Worm (Caenorhabditis elegans) whole organism, L4 larva: ENCODE results near the gene str-20.

Experiments
- F26F4.8 ChIP-seq: fragments of 200-800 bp; sonication (Bioruptor generic); conservative IDR thresholded peaks from 2 replicates; pipeline ENCODE4 v1.3.6; 2022; ENCODE audit warnings: missing genetic modification characterization, missing compliant biosample characterization
- F49E8.2 ChIP-seq: sonication (generic microtip); optimal IDR thresholded peaks from 2 replicates; lab custom pipeline; 2016; ENCODE audit warnings: missing compliant biosample characterization, mild to moderate bottlenecking, missing genetic modification characterization, borderline replicate concordance
- T26A8.4 ChIP-seq: fragments of 200-800 bp; sonication (Bioruptor generic); IDR thresholded peaks from 2 replicates; pipeline ENCODE4 v1.3.6; 2022; ENCODE audit warnings: missing genetic modification characterization, missing compliant biosample characterization
- Y5F2A.4 ChIP-seq: fragments of 200-800 bp; sonication (Bioruptor generic); optimal IDR thresholded peaks from 2 replicates; lab custom pipeline; 2018; ENCODE audit warnings: mild to moderate bottlenecking, missing genetic modification characterization, missing compliant biosample characterization
- ZK337.2 ChIP-seq: fragments of 200-800 bp; sonication (Bioruptor generic); IDR thresholded peaks from 2 replicates; pipeline ENCODE4 v1.3.6; 2022; ENCODE audit warnings: missing genetic modification reagents, missing genetic modification characterization, missing compliant biosample characterization
- ZK546.5 ChIP-seq, 2 experiments: sonication (generic microtip); optimal IDR thresholded peaks; 2 replicates each; lab custom pipeline; 2017; ENCODE audit warnings: missing biosample characterization in 2 of 2, missing genetic modification characterization in 2 of 2
- ceh-20 ChIP-seq: fragments of 200-800 bp; sonication (Bioruptor generic); IDR thresholded peaks from 2 replicates; pipeline ENCODE4 v1.3.6; 2022; ENCODE audit warnings: missing genetic modification reagents, missing genetic modification characterization, missing compliant biosample characterization
- ceh-28 ChIP-seq: fragments of 150-350 bp; optimal IDR thresholded peaks from 2 replicates; lab custom pipeline; 2014; ENCODE audit warnings: missing biosample characterization, missing genetic modification reagents, missing genetic modification characterization
- daf-12 ChIP-seq: fragments of 150-350 bp; optimal IDR thresholded peaks from 2 replicates; lab custom pipeline; 2014; ENCODE audit warnings: missing biosample characterization, missing genetic modification reagents, missing genetic modification characterization
- daf-16 ChIP-seq, 3 experiments: sonication (generic microtip); optimal IDR thresholded peaks; 2 replicates each; lab custom pipeline; 2016 to 2017; ENCODE audit warnings: missing genetic modification characterization in 3 of 3, missing genetic modification reagents in 3 of 3, mild to moderate bottlenecking in 2 of 3, missing compliant biosample characterization in 2 of 3, missing biosample characterization in 1 of 3, moderate library complexity in 1 of 3
- daf-19 ChIP-seq: fragments of 200-800 bp; sonication (Bioruptor generic); conservative IDR thresholded peaks from 2 replicates; pipeline ENCODE4 v1.3.6; 2022; ENCODE audit warnings: missing genetic modification characterization, missing compliant biosample characterization
- daf-8 ChIP-seq: fragments of 200-800 bp; sonication (Bioruptor generic); IDR thresholded peaks from 2 replicates; pipeline ENCODE4 v1.3.6; 2022; ENCODE audit warnings: missing genetic modification characterization, missing compliant biosample characterization
- dmd-6 ChIP-seq: fragments of 200-800 bp; sonication (Bioruptor generic); IDR thresholded peaks from 2 replicates; pipeline ENCODE4 v1.3.6; 2022; ENCODE audit warnings: missing genetic modification reagents, missing genetic modification characterization, missing compliant biosample characterization
- dmd-8 ChIP-seq: fragments of 200-800 bp; sonication (Bioruptor generic); IDR thresholded peaks from 2 replicates; pipeline ENCODE4 v1.3.6; 2022; ENCODE audit warnings: missing genetic modification characterization, missing compliant biosample characterization
- dmd-9 ChIP-seq: fragments of 200-800 bp; sonication (Bioruptor generic); IDR thresholded peaks from 2 replicates; pipeline ENCODE4 v1.3.6; 2022; ENCODE audit warnings: missing genetic modification reagents, missing genetic modification characterization, missing compliant biosample characterization
- duxl-1 ChIP-seq: sonication (generic microtip); optimal IDR thresholded peaks from 2 replicates; lab custom pipeline; 2016; ENCODE audit warnings: mild to moderate bottlenecking, missing genetic modification characterization, moderate library complexity, missing compliant biosample characterization; ENCODE audit not compliant: poor library complexity
- fos-1 ChIP-seq: fragments of 150-350 bp; optimal IDR thresholded peaks from 2 replicates; lab custom pipeline; 2014; ENCODE audit warnings: missing biosample characterization, missing genetic modification characterization
- lin-29 ChIP-seq: fragments of 200-800 bp; sonication (Bioruptor generic); IDR thresholded peaks from 2 replicates; pipeline ENCODE4 v1.3.6; 2022; ENCODE audit warnings: missing genetic modification reagents, missing genetic modification characterization, missing compliant biosample characterization
- lin-38 ChIP-seq: fragments of 200-800 bp; sonication (Bioruptor generic); IDR thresholded peaks from 2 replicates; pipeline ENCODE4 v1.3.6; 2022; ENCODE audit warnings: missing genetic modification reagents, missing genetic modification characterization, missing compliant biosample characterization
- lir-3 ChIP-seq: sonication (generic microtip); optimal IDR thresholded peaks from 2 replicates; lab custom pipeline; 2016; ENCODE audit warnings: mild to moderate bottlenecking, missing genetic modification characterization, missing compliant biosample characterization
- lsy-2 ChIP-seq, 2 experiments: fragments of 150-350 bp in 1 of 2; sonication (generic microtip) in 1 of 2; optimal IDR thresholded peaks; 2 replicates each; lab custom pipeline; 2014 to 2017; ENCODE audit warnings: missing biosample characterization in 2 of 2, missing genetic modification characterization in 2 of 2
- madf-5 ChIP-seq, 2 experiments: fragments of 200-800 bp; sonication (Bioruptor generic); IDR thresholded peaks; 2 replicates each; pipeline ENCODE4 v1.3.6; 2022; ENCODE audit warnings: missing compliant biosample characterization in 2 of 2, missing genetic modification characterization in 2 of 2
- madf-9 ChIP-seq: fragments of 200-800 bp; sonication (Bioruptor generic); conservative IDR thresholded peaks from 2 replicates; pipeline ENCODE4 v1.3.6; 2022; ENCODE audit warnings: missing genetic modification reagents, missing genetic modification characterization, missing compliant biosample characterization
- mep-1 ChIP-seq: fragments of 150-350 bp; sonication (generic microtip); optimal IDR thresholded peaks from 3 replicates; lab custom pipeline; 2014; ENCODE audit warnings: missing biosample characterization, missing genetic modification characterization
- mes-2 ChIP-seq: sonication (generic microtip); optimal IDR thresholded peaks from 2 replicates; lab custom pipeline; 2016; ENCODE audit warnings: missing genotype, mild to moderate bottlenecking, missing genetic modification characterization, missing compliant biosample characterization; ENCODE audit not compliant: poor library complexity, severe bottlenecking
- nhr-10 ChIP-seq: fragments of 150-350 bp; optimal IDR thresholded peaks from 2 replicates; lab custom pipeline; 2014; ENCODE audit warnings: missing biosample characterization, missing genetic modification characterization
- nhr-102 ChIP-seq: sonication (generic microtip); optimal IDR thresholded peaks from 2 replicates; lab custom pipeline; 2016; ENCODE audit warnings: mild to moderate bottlenecking, missing genetic modification characterization, moderate library complexity, missing compliant biosample characterization
- nhr-111 ChIP-seq: fragments of 200-800 bp; sonication (Bioruptor generic); optimal IDR thresholded peaks from 2 replicates; lab custom pipeline; 2018; ENCODE audit warnings: mild to moderate bottlenecking, missing genetic modification characterization, missing compliant biosample characterization
- nhr-25 ChIP-seq: sonication (generic microtip); optimal IDR thresholded peaks from 2 replicates; lab custom pipeline; 2017; ENCODE audit warnings: missing genetic modification characterization, mild to moderate bottlenecking, missing compliant biosample characterization, antibody characterized with exemption, moderate library complexity, borderline replicate concordance; ENCODE audit not compliant: insufficient read depth
- nhr-41 ChIP-seq: fragments of 200-800 bp; sonication (Bioruptor generic); IDR thresholded peaks from 2 replicates; pipeline ENCODE4 v1.3.6; 2022; ENCODE audit warnings: missing genetic modification reagents, missing genetic modification characterization, missing compliant biosample characterization
- nhr-42 ChIP-seq: fragments of 200-800 bp; sonication (Bioruptor generic); IDR thresholded peaks from 2 replicates; pipeline ENCODE4 v1.3.6; 2022; ENCODE audit warnings: missing genetic modification characterization, missing compliant biosample characterization
- nhr-76 ChIP-seq: fragments of 150-350 bp; optimal IDR thresholded peaks from 2 replicates; lab custom pipeline; 2014; ENCODE audit warnings: missing biosample characterization, missing genetic modification characterization
- pha-4 ChIP-seq, 2 experiments: fragments of 150-350 bp in 1 of 2; fragments of 200-800 bp in 1 of 2; sonication (Bioruptor generic) in 1 of 2; IDR thresholded peaks in 1 of 2; optimal IDR thresholded peaks in 1 of 2; 2 replicates each; pipeline versions ENCODE4 v1.3.6 to Lab custom; 2014 to 2022; ENCODE audit warnings: missing genetic modification characterization in 2 of 2, missing genetic modification reagents in 2 of 2, missing biosample characterization in 1 of 2, missing compliant biosample characterization in 1 of 2
- pqm-1 ChIP-seq: sonication (generic microtip); optimal IDR thresholded peaks from 2 replicates; lab custom pipeline; 2017; ENCODE audit warnings: missing biosample characterization, missing genetic modification characterization
- saeg-2 ChIP-seq: fragments of 200-800 bp; sonication (Bioruptor generic); IDR thresholded peaks from 2 replicates; pipeline ENCODE4 v1.3.6; 2022; ENCODE audit warnings: missing genetic modification reagents, missing genetic modification characterization, missing compliant biosample characterization
- set-16 ChIP-seq: fragments of 200-800 bp; sonication (Bioruptor generic); IDR thresholded peaks from 2 replicates; pipeline ENCODE4 v1.3.6; 2022; ENCODE audit warnings: missing genetic modification reagents, missing genetic modification characterization, missing compliant biosample characterization
- snpc-1.2 ChIP-seq: fragments of 200-800 bp; sonication (Bioruptor generic); IDR thresholded peaks from 2 replicates; pipeline ENCODE4 v1.3.6; 2022; ENCODE audit warnings: missing genetic modification reagents, missing genetic modification characterization, missing compliant biosample characterization
- snpc-4 ChIP-seq: fragments of 150-350 bp; optimal IDR thresholded peaks from 2 replicates; lab custom pipeline; 2014; ENCODE audit warnings: missing biosample characterization, missing genetic modification characterization
- tag-97 ChIP-seq: fragments of 200-800 bp; sonication (Bioruptor generic); IDR thresholded peaks from 2 replicates; pipeline ENCODE4 v1.3.6; 2022; ENCODE audit warnings: missing genetic modification characterization, missing compliant biosample characterization
- vab-7 ChIP-seq: fragments of 200-800 bp; sonication (Bioruptor generic); IDR thresholded peaks from 2 replicates; pipeline ENCODE4 v1.3.6; 2022; ENCODE audit warnings: missing genetic modification reagents, missing genetic modification characterization, missing compliant biosample characterization
- zag-1 ChIP-seq: fragments of 150-350 bp; optimal IDR thresholded peaks from 2 replicates; lab custom pipeline; 2014; ENCODE audit warnings: missing biosample characterization, missing genetic modification characterization
- zfp-3 ChIP-seq: fragments of 200-800 bp; sonication (Bioruptor generic); conservative IDR thresholded peaks from 2 replicates; pipeline ENCODE4 v1.3.6; 2022; ENCODE audit warnings: missing genetic modification reagents, missing genetic modification characterization, missing compliant biosample characterization
- zip-2 ChIP-seq: fragments of 150-350 bp; optimal IDR thresholded peaks from 2 replicates; lab custom pipeline; 2014; ENCODE audit warnings: missing biosample characterization, missing genetic modification characterization
- ztf-7 ChIP-seq: fragments of 150-350 bp; optimal IDR thresholded peaks from 2 replicates; lab custom pipeline; 2014; ENCODE audit warnings: missing biosample characterization, missing genetic modification characterization

Gene str-20

DNA sequence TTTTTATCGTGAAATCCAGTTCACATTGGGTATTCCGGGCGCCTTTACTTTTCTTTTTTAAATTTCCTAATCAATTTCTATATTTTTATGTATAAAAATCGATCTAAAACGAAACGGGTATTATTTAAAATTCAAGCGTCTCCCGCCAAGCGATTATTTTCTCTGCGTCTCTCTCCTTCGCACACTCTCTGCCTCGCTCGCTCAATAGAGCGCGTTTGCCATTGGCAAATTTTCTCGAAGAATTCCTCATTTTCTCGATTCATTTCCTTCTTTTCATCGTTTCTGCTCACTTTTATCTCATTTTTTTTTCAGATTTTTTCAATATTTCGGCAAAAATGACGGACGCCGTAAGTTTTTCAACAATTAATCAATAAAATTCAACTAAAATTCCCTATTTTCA lies 17.0 kb downstream of the str-20 start, which contains the start of gene sti-1 (continued):
- no peak for TF ChIP-seq zag-1 (tag; lab: Kevin White, UChicago)
- peak; percentile 63; the same call in 1 of the 2 replicates for TF ChIP-seq pha-4 (GFP tag; IDR thresholded peaks at IDR 0.05; lab: Robert Waterston, UW)
- peak; percentile 52 for TF ChIP-seq pha-4 (tag; optimal IDR thresholded peaks at IDR 0.05; lab: Kevin White, UChicago)
- peak; percentile 69 for TF ChIP-seq nhr-25 (tag; lab: Kevin White, UChicago)
- no peak for TF ChIP-seq lir-3 (tag; lab: Kevin White, UChicago)
- TF ChIP-seq ZK546.5 (tag; optimal IDR thresholded peaks at IDR 0.05; lab: Kevin White, UChicago), result no peak
- TF ChIP-seq nhr-41 (GFP tag; lab: Robert Waterston, UW), result no peak
- TF ChIP-seq ZK337.2, result no peak
- peak; percentile 69; the same call in 1 of the 2 replicates for TF ChIP-seq nhr-42 (GFP tag; lab: Robert Waterston, UW)

DNA sequence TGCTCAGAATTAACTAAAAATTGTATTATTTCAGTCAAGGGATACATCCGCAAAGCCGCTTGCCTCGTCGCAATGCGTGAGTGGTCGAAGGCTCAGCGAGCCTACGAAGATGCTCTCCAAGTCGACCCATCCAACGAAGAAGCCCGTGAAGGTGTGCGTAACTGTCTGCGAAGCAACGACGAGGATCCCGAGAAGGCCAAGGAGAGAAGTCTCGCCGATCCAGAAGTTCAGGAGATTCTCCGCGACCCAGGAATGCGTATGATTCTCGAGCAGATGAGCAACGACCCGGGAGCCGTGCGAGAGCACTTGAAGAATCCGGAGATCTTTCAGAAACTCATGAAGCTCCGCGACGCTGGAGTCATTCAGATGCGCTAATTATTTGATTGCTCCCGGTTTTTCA lies 18.1 kb downstream of the str-20 start:
- TF ChIP-seq madf-5 (GFP tag; IDR thresholded peaks at IDR 0.05; lab: Robert Waterston, UW) (0 out of 4 replicates have a peak, but pooled peaks of 1 of the 2 experiments have one; percentile 30), zfp-3 (GFP tag; lab: Robert Waterston, UW) (no peak), ztf-7 (tag; lab: Kevin White, UChicago) (no peak), saeg-2 (GFP tag; lab: Robert Waterston, UW) (no peak), nhr-41 (GFP tag; lab: Robert Waterston, UW) (no peak), set-16 (peak; percentile 72)

- TF ChIP-seq lin-29 (GFP tag; lab: Robert Waterston, UW) (no peak), zfp-3 (GFP tag; lab: Robert Waterston, UW) (no peak), daf-16 (GFP tag; optimal IDR thresholded peaks at IDR 0.05; lab: Kevin White, UChicago) (no peak), daf-16 (tag; optimal IDR thresholded peaks at IDR 0.05; lab: Kevin White, UChicago) (peak; percentile 14), nhr-42 (GFP tag; lab: Robert Waterston, UW) (0 out of 2 replicates have a peak, but pooled peaks have one; percentile 38), zip-2 (tag; lab: Kevin White, UChicago) (no peak), daf-8 (GFP tag; lab: Robert Waterston, UW) (no peak), Y5F2A.4 (no peak), vab-7 (GFP tag; lab: Robert Waterston, UW) (no peak), madf-9 (GFP tag; lab: Robert Waterston, UW) (no peak), fos-1 (tag; lab: Kevin White, UChicago) (no peak), dmd-6 (GFP tag; lab: Robert Waterston, UW) (no peak), nhr-10 (tag; lab: Kevin White, UChicago) (no peak), nhr-102 (tag; lab: Kevin White, UChicago) (no peak), nhr-25 (tag; lab: Kevin White, UChicago) (no peak), lsy-2 (tag; optimal IDR thresholded peaks at IDR 0.05; lab: Kevin White, UChicago) (peak in 1 of 2 experiments; percentile 52), dmd-9 (GFP tag; lab: Robert Waterston, UW) (no peak), nhr-76 (tag; lab: Kevin White, UChicago) (no peak), F49E8.2 (tag; lab: Kevin White, UChicago) (peak; percentile 86), dmd-8 (GFP tag; lab: Robert Waterston, UW) (no peak), ceh-28 (no peak), nhr-41 (GFP tag; lab: Robert Waterston, UW) (no peak), snpc-1.2 (GFP tag; lab: Robert Waterston, UW) (0 out of 2 replicates have a peak, but pooled peaks have one; percentile 35), T26A8.4 (GFP tag; lab: Robert Waterston, UW) (0 out of 2 replicates have a peak, but pooled peaks have one; percentile 63), nhr-111 (GFP tag; lab: Kevin White, UChicago) (no peak), ceh-20 (GFP tag; lab: Robert Waterston, UW) (no peak), pqm-1 (tag; lab: Kevin White, UChicago) (no peak), mes-2 (tag; lab: Kevin White, UChicago) (no peak), pha-4 (GFP tag; IDR thresholded peaks at IDR 0.05; lab: Robert Waterston, UW) (peak; percentile 11; the same call in 1 of the 2 replicates), pha-4 (tag; optimal IDR thresholded peaks at IDR 0.05; lab: Kevin White, UChicago) (no peak), lin-38 (peak; percentile 87), tag-97 (GFP tag; lab: Robert Waterston, UW) (no peak), F26F4.8 (GFP tag; lab: Robert Waterston, UW) (no peak), daf-12 (tag; lab: Kevin White, UChicago) (no peak), daf-19 (GFP tag; lab: Robert Waterston, UW) (no peak), duxl-1 (tag; lab: Kevin White, UChicago) (no peak), snpc-4 (tag; lab: Kevin White, UChicago) (no peak), mep-1 (tag; lab: Kevin White, UChicago) (no peak)
Measured at ce11 chrV:774875-775359, 18.6 kb downstream of the str-20 start, which contains the start of gene srbc-58. Gene srbc-58, plus strand, starts transcription at chrV:774995.
